Worm (Caenorhabditis elegans): Measurements from ENCODE around the gene gpa-2.
"Not testable (repeated sequence)": the region's sequence is repeated elsewhere in the genome, so short reads cannot be mapped to it uniquely, and the experiment has no call there.

gpa-2 gene

ce11 chrV:8340924-8341323, 29.9 kb upstream of the gpa-2 start, which contains the start of gene C08D8.7:
Gene C08D8.7 (plus strand): TSS chrV:8341224.
- TF ChIP-seq unc-62 (GFP tag; optimal IDR thresholded peaks at IDR 0.05 in 1 of 2) = peak in 1 of 2 experiments; percentile 27
- not testable (repeated sequence) for TF ChIP-seq unc-62 (tag; optimal IDR thresholded peaks at IDR 0.05)

- TF ChIP-seq unc-62 (GFP tag; optimal IDR thresholded peaks at IDR 0.05 in 1 of 2) (peak in 1 of 2 experiments; percentile 16), unc-62 (tag; optimal IDR thresholded peaks at IDR 0.05) (no peak), zip-2 (tag; optimal IDR thresholded peaks at IDR 0.05) (no peak)
Measured at ce11 chrV:8342416-8342815, 28.4 kb upstream of the gpa-2 start.

ce11 chrV:8345436-8345835, 25.4 kb upstream of the gpa-2 start, which contains the start of gene C08D8.1:
Gene C08D8.1 (plus strand): TSS chrV:8345759.
- TF ChIP-seq nhr-28 (tag; optimal IDR thresholded peaks at IDR 0.05) = peak; percentile 97
- TF ChIP-seq unc-62 (GFP tag; optimal IDR thresholded peaks at IDR 0.05 in 1 of 2) = peak in 1 of 2 experiments; percentile 44
- TF ChIP-seq unc-62 (tag; optimal IDR thresholded peaks at IDR 0.05) = no peak
- no peak for TF ChIP-seq hlh-11 (tag; optimal IDR thresholded peaks at IDR 0.05)
- TF ChIP-seq ceh-20 (GFP tag; IDR thresholded peaks at IDR 0.05) = 0 out of 2 replicates have a peak, but pooled peaks have one; percentile 19
- no peak for TF ChIP-seq cey-2 (tag; optimal IDR thresholded peaks at IDR 0.05; ENCODE audit: borderline replicate concordance, insufficient read depth)

ce11 chrV:8348959-8349389, 21.8 kb upstream of the gpa-2 start:
- TF ChIP-seq gei-8 (GFP tag; optimal IDR thresholded peaks at IDR 0.05) = peak; percentile 54
- peak; percentile 87 for TF ChIP-seq hmg-1.1 (GFP tag; IDR thresholded peaks at IDR 0.05)
- peak; percentile 79 for TF ChIP-seq spr-1 (tag; optimal IDR thresholded peaks at IDR 0.05)
- no peak for TF ChIP-seq zfp-2 (tag; optimal IDR thresholded peaks at IDR 0.05)
- no peak for TF ChIP-seq egl-27 (tag; optimal IDR thresholded peaks at IDR 0.05)
- no peak for TF ChIP-seq aly-2 (tag; optimal IDR thresholded peaks at IDR 0.05)
- TF ChIP-seq spr-3 (GFP tag; optimal IDR thresholded peaks at IDR 0.05) = no peak
- TF ChIP-seq nhr-6 (tag; optimal IDR thresholded peaks at IDR 0.05) = peak; percentile 21
- no peak for TF ChIP-seq unc-62 (GFP tag; optimal IDR thresholded peaks at IDR 0.05 in 1 of 2)
- no peak for TF ChIP-seq unc-62 (tag; optimal IDR thresholded peaks at IDR 0.05)
- TF ChIP-seq sdz-12 (GFP tag; optimal IDR thresholded peaks at IDR 0.05) = no peak
- 0 out of 2 replicates have a peak, but pooled peaks have one; percentile 35 for TF ChIP-seq ZK337.2 (GFP tag; IDR thresholded peaks at IDR 0.05)
- peak; percentile 74 for TF ChIP-seq nhr-111 (GFP tag; optimal IDR thresholded peaks at IDR 0.05)
- no peak for TF ChIP-seq mxl-2 (GFP tag; conservative IDR thresholded peaks at IDR 0.05)
- TF ChIP-seq php-3 (GFP tag; IDR thresholded peaks at IDR 0.05) = no peak
- no peak for TF ChIP-seq ctbp-1 (GFP tag; IDR thresholded peaks at IDR 0.05)
- no peak for TF ChIP-seq daf-12 (tag; optimal IDR thresholded peaks at IDR 0.05)
- TF ChIP-seq T26A8.4 (GFP tag; IDR thresholded peaks at IDR 0.05) = peak; percentile 92
- peak; percentile 19 for TF ChIP-seq nhr-10 (tag; optimal IDR thresholded peaks at IDR 0.05)
- TF ChIP-seq Y105C5A.15 (GFP tag; IDR thresholded peaks at IDR 0.05) = no peak
- TF ChIP-seq lin-29 (GFP tag; IDR thresholded peaks at IDR 0.05) = no peak
- peak; percentile 88; the same call in 1 of the 2 replicates for TF ChIP-seq lin-1 (GFP tag; IDR thresholded peaks at IDR 0.05)
- TF ChIP-seq F10B5.3 (tag; optimal IDR thresholded peaks at IDR 0.05) = peak; percentile 89
- TF ChIP-seq F26F4.8 (GFP tag; conservative IDR thresholded peaks at IDR 0.05) = no peak
- TF ChIP-seq Y75B8A.6 (GFP tag; IDR thresholded peaks at IDR 0.05) = no peak
- TF ChIP-seq nhr-76 (tag; optimal IDR thresholded peaks at IDR 0.05) = no peak
- peak; percentile 50 for TF ChIP-seq jun-1 (tag; optimal IDR thresholded peaks at IDR 0.05)
- no peak for TF ChIP-seq ceh-44 (GFP tag; IDR thresholded peaks at IDR 0.05)
- TF ChIP-seq tra-1 (GFP tag; IDR thresholded peaks at IDR 0.05) = peak; percentile 49; the same call in 1 of the 2 replicates
- TF ChIP-seq Y48G9A.11 (GFP tag; IDR thresholded peaks at IDR 0.05) = peak; percentile 71
- 0 out of 2 replicates have a peak, but pooled peaks have one; percentile 7 for TF ChIP-seq daf-19 (GFP tag; conservative IDR thresholded peaks at IDR 0.05)
- peak; percentile 21 to 25 for TF ChIP-seq hif-1 (tag; optimal IDR thresholded peaks at IDR 0.05)
- 0 out of 2 replicates have a peak, but pooled peaks have one; percentile 42 for TF ChIP-seq ceh-20 (GFP tag; IDR thresholded peaks at IDR 0.05)
- TF ChIP-seq madf-5 (GFP tag; IDR thresholded peaks at IDR 0.05) = no peak
- TF ChIP-seq vab-7 (GFP tag; IDR thresholded peaks at IDR 0.05) = no peak; the same call in 1 of the 2 replicates
- TF ChIP-seq lin-38 (GFP tag; IDR thresholded peaks at IDR 0.05) = peak; percentile 77
- no peak for TF ChIP-seq Y5F2A.4 (GFP tag; optimal IDR thresholded peaks at IDR 0.05)
- TF ChIP-seq ceh-28 (tag; optimal IDR thresholded peaks at IDR 0.05) = no peak
- peak; percentile 98 for TF ChIP-seq ama-1 (optimal IDR thresholded peaks at IDR 0.05)
- peak; percentile 74 for TF ChIP-seq nhr-28 (tag; optimal IDR thresholded peaks at IDR 0.05)
- no peak for TF ChIP-seq attf-4 (tag; optimal IDR thresholded peaks at IDR 0.05)
